Fruit fly (Drosophila melanogaster): ENCODE results near the gene CG18598.

CG18598 gene

dm6 chr3R:18234699-18235257, 16.1 kb upstream of the CG18598 start:
- TF ChIP-seq psq (optimal IDR thresholded peaks at IDR 0.05) (no peak), insv (optimal IDR thresholded peaks at IDR 0.05) (no peak), Myc (optimal IDR thresholded peaks at IDR 0.05) (no peak), Sin3A (optimal IDR thresholded peaks at IDR 0.05) (no peak)

dm6 chr3R:18235879-18236278, 15.0 kb upstream of the CG18598 start, which contains the start of gene repo:
TSS of gene repo (plus strand) at chr3R:18236192.
- TF ChIP-seq insv (optimal IDR thresholded peaks at IDR 0.05) (no peak), Sin3A (optimal IDR thresholded peaks at IDR 0.05) (no peak), ttk (optimal IDR thresholded peaks at IDR 0.05) (no peak), h (optimal IDR thresholded peaks at IDR 0.05) (no peak), psq (optimal IDR thresholded peaks at IDR 0.05) (no peak), Myc (optimal IDR thresholded peaks at IDR 0.05) (no peak)

- TF ChIP-seq h (optimal IDR thresholded peaks at IDR 0.05): no peak
- TF ChIP-seq psq (optimal IDR thresholded peaks at IDR 0.05): no peak
- no peak for TF ChIP-seq insv (optimal IDR thresholded peaks at IDR 0.05)
- TF ChIP-seq Sin3A (optimal IDR thresholded peaks at IDR 0.05): no peak
- TF ChIP-seq Myc (optimal IDR thresholded peaks at IDR 0.05): no peak
- TF ChIP-seq ttk (optimal IDR thresholded peaks at IDR 0.05): no peak
Measured at dm6 chr3R:18242089-18242955, 8.6 kb upstream of the CG18598 start, which contains the start of the genes CG7156 and 14-3-3epsilon. TSS of gene CG7156 (minus strand) at chr3R:18242159. TSS of gene 14-3-3epsilon (plus strand) at chr3R:18242531.

- TF ChIP-seq psq (optimal IDR thresholded peaks at IDR 0.05) (no peak), insv (optimal IDR thresholded peaks at IDR 0.05) (no peak), Myc (optimal IDR thresholded peaks at IDR 0.05) (no peak), Sin3A (optimal IDR thresholded peaks at IDR 0.05) (no peak)
Measured at dm6 chr3R:18243000-18243399, 7.9 kb upstream of the CG18598 start.

dm6 chr3R:18243718-18244170, 7.2 kb upstream of the CG18598 start:
- TF ChIP-seq Myc (optimal IDR thresholded peaks at IDR 0.05) (no peak), Sin3A (optimal IDR thresholded peaks at IDR 0.05) (no peak), ttk (optimal IDR thresholded peaks at IDR 0.05) (no peak), insv (optimal IDR thresholded peaks at IDR 0.05) (no peak), h (optimal IDR thresholded peaks at IDR 0.05) (no peak), psq (optimal IDR thresholded peaks at IDR 0.05) (no peak)

- TF ChIP-seq insv (optimal IDR thresholded peaks at IDR 0.05) (no peak), h (optimal IDR thresholded peaks at IDR 0.05) (no peak), psq (optimal IDR thresholded peaks at IDR 0.05) (no peak), Myc (optimal IDR thresholded peaks at IDR 0.05) (no peak), Sin3A (optimal IDR thresholded peaks at IDR 0.05) (no peak), ttk (optimal IDR thresholded peaks at IDR 0.05) (no peak)
Measured at dm6 chr3R:18244171-18245043, 6.5 kb upstream of the CG18598 start.

- TF ChIP-seq insv (optimal IDR thresholded peaks at IDR 0.05) (no peak), psq (optimal IDR thresholded peaks at IDR 0.05) (no peak)
Measured at dm6 chr3R:18245044-18245596, 5.8 kb upstream of the CG18598 start.

- TF ChIP-seq h (optimal IDR thresholded peaks at IDR 0.05): no peak
- no peak for TF ChIP-seq ttk (optimal IDR thresholded peaks at IDR 0.05)
- TF ChIP-seq Sin3A (optimal IDR thresholded peaks at IDR 0.05): no peak
- TF ChIP-seq Myc (optimal IDR thresholded peaks at IDR 0.05): no peak
- TF ChIP-seq psq (optimal IDR thresholded peaks at IDR 0.05): no peak
Measured at dm6 chr3R:18246041-18246440, 4.9 kb upstream of the CG18598 start.

dm6 chr3R:18249268-18249667, 1.6 kb upstream of the CG18598 start:
- TF ChIP-seq Myc (optimal IDR thresholded peaks at IDR 0.05) (no peak), Sin3A (optimal IDR thresholded peaks at IDR 0.05) (no peak), psq (optimal IDR thresholded peaks at IDR 0.05) (no peak), insv (optimal IDR thresholded peaks at IDR 0.05) (no peak)

dm6 chr3R:18251876-18252275, 961 bp downstream of the CG18598 start:
- peak; percentile 92 for TF ChIP-seq ttk (optimal IDR thresholded peaks at IDR 0.05)
- no peak for TF ChIP-seq psq (optimal IDR thresholded peaks at IDR 0.05)

- TF ChIP-seq h (optimal IDR thresholded peaks at IDR 0.05) (no peak), psq (optimal IDR thresholded peaks at IDR 0.05) (no peak), ttk (optimal IDR thresholded peaks at IDR 0.05) (no peak), insv (optimal IDR thresholded peaks at IDR 0.05) (no peak), Myc (optimal IDR thresholded peaks at IDR 0.05) (no peak), Sin3A (optimal IDR thresholded peaks at IDR 0.05) (no peak)
Measured at dm6 chr3R:18252578-18252977, 1.7 kb downstream of the CG18598 start, which contains the start of gene CG12320. TSS of gene CG12320 (minus strand) at chr3R:18252734.

dm6 chr3R:18255281-18255680, 4.4 kb downstream of the CG18598 start, which contains the start of the genes Ada2a, Polr2D, Tgs1 and moi:
TSS of gene Ada2a (minus strand) at chr3R:18255487.
TSS of gene Polr2D (minus strand) at chr3R:18255487.
TSS of gene Tgs1 (plus strand) at chr3R:18255530.
TSS of gene moi (plus strand) at chr3R:18255530.
- no peak for TF ChIP-seq Myc (optimal IDR thresholded peaks at IDR 0.05)
- no peak for TF ChIP-seq ttk (optimal IDR thresholded peaks at IDR 0.05)
- no peak for TF ChIP-seq Sin3A (optimal IDR thresholded peaks at IDR 0.05)
